Worm (Caenorhabditis elegans) whole organism, L4/young adult: Measurements from ENCODE around the gene cyp-13A1.

ENCODE experiments used
- W03F9.2 ChIP-seq: fragments of 150-350 bp; optimal IDR thresholded peaks from 2 replicates; lab custom pipeline; 2014; ENCODE audit warnings: missing biosample characterization, missing genetic modification characterization
- dao-5 ChIP-seq: sonication (generic microtip); optimal IDR thresholded peaks from 2 replicates; lab custom pipeline; 2016; ENCODE audit warnings: missing genotype, missing genetic modification characterization, moderate library complexity, missing compliant biosample characterization
- him-1 ChIP-seq: sonication (generic microtip); optimal IDR thresholded peaks from 2 replicates; lab custom pipeline; 2016; ENCODE audit warnings: missing genotype, missing genetic modification reagents, missing genetic modification characterization, missing compliant biosample characterization

DNA sequence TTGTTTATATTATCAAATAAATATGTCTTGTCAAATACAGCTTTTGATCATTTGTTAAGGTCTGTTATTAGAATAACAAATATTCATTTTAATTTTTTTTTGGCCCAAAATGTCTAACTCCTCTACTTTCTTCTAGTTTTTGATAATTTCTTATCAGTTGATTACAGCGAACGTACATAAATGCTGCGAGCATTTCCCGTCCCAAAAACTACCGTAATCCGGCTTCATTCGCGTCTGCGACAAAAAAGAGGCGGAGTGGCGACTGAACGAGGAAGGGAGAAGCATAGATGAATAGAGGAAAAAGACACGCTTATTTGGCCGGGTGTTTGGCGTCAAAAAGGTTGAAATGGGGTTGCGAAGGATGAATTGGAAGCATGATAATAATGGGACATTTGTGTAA, 41.2 kb downstream of the cyp-13A1 start:
- TF ChIP-seq W03F9.2 (tag; lab: Kevin White, UChicago) (no peak), him-1 (tag; lab: Kevin White, UChicago) (no peak), dao-5 (tag; lab: Kevin White, UChicago) (no peak)
